Fruit fly (Drosophila melanogaster) whole organism, embryonic: ENCODE data around the gene Vti1a.

ENCODE experiments used
- Ada2b ChIP-seq: fragments of 200-800 bp; sonication (Bioruptor generic); IDR thresholded peaks from 2 replicates; pipeline ENCODE4 v1.3.6; 2022; ENCODE audit warnings: missing biosample characterization, missing genetic modification characterization
- Aef1 ChIP-seq: fragments of 200-800 bp; sonication (Bioruptor generic); IDR thresholded peaks from 3 replicates; pipeline ENCODE4 v1.3.6; 2022; ENCODE audit warnings: missing biosample characterization, missing genetic modification characterization
- Asciz ChIP-seq: fragments of 200-800 bp; sonication (Bioruptor generic); optimal IDR thresholded peaks from 2 replicates; lab custom pipeline; 2017; ENCODE audit warnings: missing biosample characterization, mild to moderate bottlenecking, missing genetic modification characterization, missing genetic modification reagents
- Awh ChIP-seq: fragments of 200-800 bp; sonication (Bioruptor generic); IDR thresholded peaks from 2 replicates; pipeline ENCODE4, ENCODE4 v1.3.6; 2022; ENCODE audit warnings: missing biosample characterization, missing genetic modification characterization
- BtbVII ChIP-seq: fragments of 200-800 bp; sonication (Bioruptor generic); optimal IDR thresholded peaks from 3 replicates; lab custom pipeline; 2017; ENCODE audit warnings: missing biosample characterization, mild to moderate bottlenecking, missing genetic modification characterization
- CG10366 ChIP-seq: fragments of 200-800 bp; sonication (Bioruptor generic); IDR thresholded peaks from 2 replicates; pipeline ENCODE4 v1.3.6; 2022; ENCODE audit warnings: missing biosample characterization, missing genetic modification characterization
- CG11695 ChIP-seq: fragments of 200-800 bp; sonication (Bioruptor generic); IDR thresholded peaks from 3 replicates; pipeline ENCODE4 v1.3.6; 2022; ENCODE audit warnings: missing biosample characterization, missing genetic modification characterization
- CG13296 ChIP-seq: fragments of 200-800 bp; sonication (Bioruptor generic); optimal IDR thresholded peaks from 3 replicates; lab custom pipeline; 2018; ENCODE audit warnings: missing biosample characterization, mild to moderate bottlenecking, missing genetic modification characterization
- CG14050 ChIP-seq: fragments of 200-800 bp; sonication (Bioruptor generic); IDR thresholded peaks from 3 replicates; pipeline ENCODE4 v1.3.6; 2022; ENCODE audit warnings: missing biosample characterization, missing genetic modification characterization
- CG18619 ChIP-seq: fragments of 200-800 bp; sonication (Bioruptor generic); optimal IDR thresholded peaks from 3 replicates; lab custom pipeline; 2017; ENCODE audit warnings: missing biosample characterization, mild to moderate bottlenecking, missing genetic modification characterization
- CG2199 ChIP-seq: fragments of 200-800 bp; sonication (Bioruptor generic); IDR thresholded peaks from 3 replicates; pipeline ENCODE4 v1.3.6; 2022; ENCODE audit warnings: missing biosample characterization, missing genetic modification characterization
- CG2678 ChIP-seq: fragments of 200-800 bp; sonication (Bioruptor generic); optimal IDR thresholded peaks from 3 replicates; lab custom pipeline; 2019; ENCODE audit warnings: missing biosample characterization, mild to moderate bottlenecking, missing genetic modification characterization, moderate library complexity
- CG30403 ChIP-seq: fragments of 200-800 bp; sonication (Bioruptor generic); optimal IDR thresholded peaks from 3 replicates; lab custom pipeline; 2016; ENCODE audit warnings: missing biosample characterization, missing genetic modification characterization
- CG32532 ChIP-seq: fragments of 200-800 bp; sonication (Bioruptor generic); IDR thresholded peaks from 2 replicates; pipeline ENCODE4 v1.3.6; 2022; ENCODE audit warnings: missing biosample characterization, missing genetic modification characterization
- CG3847 ChIP-seq: fragments of 200-800 bp; sonication (Bioruptor generic); IDR thresholded peaks from 2 replicates; pipeline ENCODE4 v1.3.6; 2022; ENCODE audit warnings: missing biosample characterization, missing genetic modification characterization
- CG4730 ChIP-seq: fragments of 200-800 bp; sonication (Bioruptor generic); IDR thresholded peaks from 2 replicates; pipeline ENCODE4 v1.3.6; 2022; ENCODE audit warnings: missing biosample characterization, missing genetic modification characterization
- CG5245 ChIP-seq: fragments of 200-800 bp; sonication (Bioruptor generic); optimal IDR thresholded peaks from 3 replicates; lab custom pipeline; 2016; ENCODE audit warnings: missing biosample characterization, missing genetic modification characterization
- CG5953 ChIP-seq: fragments of 200-800 bp; sonication (Bioruptor generic); IDR thresholded peaks from 2 replicates; pipeline ENCODE4 v1.3.6; 2022; ENCODE audit warnings: missing biosample characterization, missing genetic modification characterization
- CG6654 ChIP-seq: fragments of 200-800 bp; sonication (Bioruptor generic); optimal IDR thresholded peaks from 2 replicates; lab custom pipeline; 2017; ENCODE audit warnings: missing biosample characterization, mild to moderate bottlenecking, missing genetic modification characterization
- CG6689 ChIP-seq: fragments of 200-800 bp; sonication (Bioruptor generic); IDR thresholded peaks from 2 replicates; pipeline ENCODE4 v1.3.6; 2022; ENCODE audit warnings: missing biosample characterization, missing genetic modification characterization
- CG9817 ChIP-seq: fragments of 200-800 bp; sonication (Bioruptor generic); optimal IDR thresholded peaks from 2 replicates; lab custom pipeline; 2018; ENCODE audit warnings: missing biosample characterization, mild to moderate bottlenecking, missing genetic modification characterization, moderate library complexity
- CHES-1-like ChIP-seq: fragments of 200-800 bp; sonication (Bioruptor generic); optimal IDR thresholded peaks from 2 replicates; lab custom pipeline; 2016; ENCODE audit warnings: missing biosample characterization, missing genetic modification characterization
- Dad ChIP-seq: fragments of 200-800 bp; sonication (Bioruptor generic); optimal IDR thresholded peaks from 3 replicates; lab custom pipeline; 2016; ENCODE audit warnings: missing biosample characterization, missing genetic modification characterization
- ERR ChIP-seq: fragments of 200-800 bp; sonication (Bioruptor generic); optimal IDR thresholded peaks from 2 replicates; lab custom pipeline; 2016; ENCODE audit warnings: missing biosample characterization, missing genetic modification characterization
- HLHmδ ChIP-seq: fragments of 200-800 bp; sonication (Bioruptor generic); optimal IDR thresholded peaks from 2 replicates; lab custom pipeline; 2018; ENCODE audit warnings: missing biosample characterization, mild to moderate bottlenecking, missing genetic modification characterization, moderate library complexity
- Hr51 ChIP-seq, 2 experiments: fragments of 200-800 bp; sonication (Bioruptor generic); optimal IDR thresholded peaks; 2 replicates in 1 of 2; 3 replicates in 1 of 2; lab custom pipeline; 2016 to 2018; ENCODE audit warnings: missing biosample characterization in 2 of 2, missing genetic modification characterization in 2 of 2, mild to moderate bottlenecking in 1 of 2, moderate library complexity in 1 of 2
- Kr ChIP-seq: fragments of 200-800 bp; sonication (Bioruptor generic); optimal IDR thresholded peaks from 2 replicates; lab custom pipeline; 2017; ENCODE audit warnings: missing biosample characterization, mild to moderate bottlenecking, missing genetic modification characterization
- MESR4 ChIP-seq: fragments of 200-800 bp; sonication (Bioruptor generic); optimal IDR thresholded peaks from 2 replicates; lab custom pipeline; 2018; ENCODE audit warnings: missing biosample characterization, mild to moderate bottlenecking, missing genetic modification characterization, moderate library complexity
- Rx ChIP-seq: fragments of 200-800 bp; sonication (Bioruptor generic); IDR thresholded peaks from 2 replicates; pipeline ENCODE4 v1.3.6; 2022; ENCODE audit warnings: missing biosample characterization, missing genetic modification characterization
- Side ChIP-seq: fragments of 200-800 bp; sonication (Bioruptor generic); optimal IDR thresholded peaks from 2 replicates; lab custom pipeline; 2016; ENCODE audit warnings: missing biosample characterization, missing genetic modification characterization
- cas ChIP-seq: fragments of 200-800 bp; sonication (Bioruptor generic); IDR thresholded peaks from 2 replicates; pipeline ENCODE4 v1.3.6; 2022; ENCODE audit warnings: missing biosample characterization, missing genetic modification characterization
- chinmo ChIP-seq: fragments of 200-800 bp; sonication (Bioruptor generic); IDR thresholded peaks from 4 replicates; pipeline ENCODE4 v1.3.6; 2022; ENCODE audit warnings: missing biosample characterization, missing genetic modification characterization; ENCODE audit not compliant: partially characterized antibody
- chm ChIP-seq: fragments of 200-800 bp; sonication (Bioruptor generic); IDR thresholded peaks from 2 replicates; pipeline ENCODE4 v1.3.6; 2022; ENCODE audit warnings: missing biosample characterization, missing genetic modification characterization
- dan ChIP-seq: fragments of 200-800 bp; sonication (Bioruptor generic); IDR thresholded peaks from 2 replicates; pipeline ENCODE4 v1.3.6; 2022; ENCODE audit warnings: missing biosample characterization, missing genetic modification characterization
- dpn ChIP-seq, 2 experiments: fragments of 200-800 bp; sonication (Bioruptor generic); optimal IDR thresholded peaks; 3 replicates each; lab custom pipeline; 2016; ENCODE audit warnings: missing biosample characterization in 2 of 2, missing genetic modification characterization in 2 of 2
- dysf ChIP-seq: fragments of 200-800 bp; sonication (Bioruptor generic); IDR thresholded peaks from 3 replicates; pipeline ENCODE4 v1.3.6; 2022; ENCODE audit warnings: missing biosample characterization, missing genetic modification characterization
- gsb ChIP-seq: fragments of 200-800 bp; sonication (Bioruptor generic); IDR thresholded peaks from 2 replicates; pipeline ENCODE4 v1.3.6; 2022; ENCODE audit warnings: missing biosample characterization, missing genetic modification characterization
- mld ChIP-seq: fragments of 200-800 bp; sonication (Bioruptor generic); IDR thresholded peaks from 3 replicates; pipeline ENCODE4 v1.3.6; 2022; ENCODE audit warnings: missing biosample characterization, missing genetic modification characterization; ENCODE audit not compliant: partially characterized antibody
- otp ChIP-seq: fragments of 200-800 bp; sonication (Bioruptor generic); IDR thresholded peaks from 3 replicates; pipeline ENCODE4, ENCODE4 v1.3.6; 2022; ENCODE audit warnings: missing biosample characterization, missing genetic modification characterization
- pan ChIP-seq, 4 experiments: fragments of >200 bp in 3 of 4; fragments of 200-800 bp in 1 of 4; sonication (Bioruptor generic) in 1 of 4; optimal IDR thresholded peaks in 3 of 4; IDR thresholded peaks in 1 of 4; 2 replicates each; pipeline versions ENCODE4 v1.3.6 to Lab custom; 2017 to 2022; ENCODE audit warnings: missing biosample characterization in 2 of 4, missing genetic modification characterization in 2 of 4, mixed read lengths in 1 of 4
- rib ChIP-seq: fragments of 200-800 bp; sonication (Bioruptor generic); IDR thresholded peaks from 2 replicates; pipeline ENCODE4 v1.3.6; 2022; ENCODE audit warnings: missing biosample characterization, missing genetic modification characterization
- salm ChIP-seq: fragments of 200-800 bp; sonication (Bioruptor generic); optimal IDR thresholded peaks from 2 replicates; lab custom pipeline; 2018; ENCODE audit warnings: missing biosample characterization, mild to moderate bottlenecking, missing genetic modification characterization
- scrt ChIP-seq: fragments of 200-800 bp; sonication (Bioruptor generic); optimal IDR thresholded peaks from 2 replicates; lab custom pipeline; 2018; ENCODE audit warnings: missing biosample characterization, mild to moderate bottlenecking, missing genetic modification characterization, moderate library complexity
- sens-2 ChIP-seq: fragments of 200-800 bp; sonication (Bioruptor generic); IDR thresholded peaks from 2 replicates; pipeline ENCODE4 v1.3.6; 2022; ENCODE audit warnings: missing biosample characterization, missing genetic modification characterization
- sim ChIP-seq: fragments of 200-800 bp; sonication (Bioruptor generic); IDR thresholded peaks from 2 replicates; pipeline ENCODE4 v1.3.6; 2022; ENCODE audit warnings: missing biosample characterization, missing genetic modification characterization
- so ChIP-seq: fragments of 200-800 bp; sonication (Bioruptor generic); IDR thresholded peaks from 3 replicates; pipeline ENCODE4 v1.3.6; 2022; ENCODE audit warnings: missing biosample characterization, missing genetic modification characterization
- sqz ChIP-seq: fragments of 200-800 bp; sonication (Bioruptor generic); optimal IDR thresholded peaks from 3 replicates; lab custom pipeline; 2018; ENCODE audit warnings: missing biosample characterization, mild to moderate bottlenecking, missing genetic modification characterization
- stwl ChIP-seq: fragments of 200-800 bp; sonication (Bioruptor generic); optimal IDR thresholded peaks from 3 replicates; lab custom pipeline; 2018; ENCODE audit warnings: missing biosample characterization, mild to moderate bottlenecking, missing genetic modification characterization, moderate library complexity
- toy ChIP-seq: fragments of 200-800 bp; sonication (Bioruptor generic); IDR thresholded peaks from 2 replicates; pipeline ENCODE4 v1.3.6; 2022; ENCODE audit warnings: missing biosample characterization, missing genetic modification characterization
- unc-4 ChIP-seq: fragments of 200-800 bp; sonication (Bioruptor generic); IDR thresholded peaks from 2 replicates; pipeline ENCODE4 v1.3.6; 2022; ENCODE audit warnings: missing biosample characterization, missing genetic modification characterization; ENCODE audit not compliant: partially characterized antibody
- unpg ChIP-seq: fragments of 200-800 bp; sonication (Bioruptor generic); optimal IDR thresholded peaks from 3 replicates; lab custom pipeline; 2018; ENCODE audit warnings: missing biosample characterization, mild to moderate bottlenecking, missing genetic modification characterization, moderate library complexity

Vti1a gene

DNA sequence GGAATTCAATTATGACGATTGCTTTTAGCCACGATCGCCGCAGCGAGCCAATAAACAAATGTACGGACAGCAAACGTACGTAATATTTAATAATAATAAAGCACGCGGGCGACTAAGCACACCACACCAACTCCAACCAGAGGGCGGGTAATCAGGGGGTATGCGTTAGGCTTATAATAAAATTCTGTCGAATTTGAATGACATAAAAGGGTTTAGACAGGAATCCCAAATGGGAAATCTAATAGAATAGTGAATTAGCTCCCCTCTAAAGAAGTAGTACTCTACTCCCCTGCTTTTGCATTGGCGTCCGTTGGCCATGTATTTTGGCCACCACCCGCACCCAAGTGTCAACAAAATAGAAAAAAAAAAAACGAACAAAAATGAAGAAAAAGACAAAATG is 29.7 kb upstream of the Vti1a start (continued):
- TF ChIP-seq pan (optimal IDR thresholded peaks at IDR 0.05; lab: Kevin White, UChicago) (no peak), pan (GFP tag; optimal IDR thresholded peaks at IDR 0.05 in 1 of 2, IDR thresholded peaks at IDR 0.05 in 1 of 2) (peak in 1 of 2 experiments; percentile 68), rib (GFP tag; lab: Robert Waterston, UW) (no peak), CG14050 (peak; percentile 26; the same call in 1 of the 3 replicates), unpg (GFP tag; lab: Kevin White, UChicago) (peak; percentile 13), CG5245 (GFP tag; lab: Kevin White, UChicago) (no peak), mld (GFP tag; lab: Robert Waterston, UW) (no peak), dan (GFP tag; lab: Robert Waterston, UW) (no peak), CG4730 (peak; percentile 43; the same call in 1 of the 2 replicates), toy (GFP tag; lab: Robert Waterston, UW) (no peak), CG9817 (peak; percentile 17), Asciz (GFP tag; lab: Kevin White, UChicago) (no peak), CG6689 (GFP tag; lab: Robert Waterston, UW) (0 out of 2 replicates have a peak, but pooled peaks have one; percentile 33), Hr51 (GFP tag; optimal IDR thresholded peaks at IDR 0.05; lab: Kevin White, UChicago) (peak in 1 of 2 experiments; percentile 28), chm (peak; percentile 60), otp (GFP tag; lab: Robert Waterston, UW) (no peak), chinmo (GFP tag; lab: Robert Waterston, UW) (no peak), Ada2b (GFP tag; lab: Robert Waterston, UW) (peak; percentile 50), gsb (GFP tag; lab: Robert Waterston, UW) (no peak), CG6654 (GFP tag; lab: Kevin White, UChicago) (no peak), Dad (GFP tag; lab: Kevin White, UChicago) (no peak), CG11695 (GFP tag; lab: Robert Waterston, UW) (no peak), Side (GFP tag; lab: Kevin White, UChicago) (no peak), CHES-1-like (no peak), ERR (GFP tag; lab: Kevin White, UChicago) (no peak), scrt (peak; percentile 4), sqz (GFP tag; lab: Kevin White, UChicago) (peak; percentile 24), Awh (GFP tag; lab: Robert Waterston, UW) (peak; percentile 33; the same call in 1 of the 2 replicates), sens-2 (GFP tag; lab: Robert Waterston, UW) (0 out of 2 replicates have a peak, but pooled peaks have one; percentile 13), CG2678 (peak; percentile 30), CG30403 (GFP tag; lab: Kevin White, UChicago) (no peak), so (0 out of 3 replicates have a peak, but pooled peaks have one; percentile 24), Kr (GFP tag; lab: Kevin White, UChicago) (no peak), stwl (tag; lab: Kevin White, UChicago) (no peak), HLHmδ (GFP tag; lab: Kevin White, UChicago) (no peak), CG18619 (GFP tag; lab: Kevin White, UChicago) (no peak), CG13296 (GFP tag; lab: Kevin White, UChicago) (no peak), dysf (GFP tag; lab: Robert Waterston, UW) (peak; percentile 62; the same call in 2 of the 3 replicates), Rx (GFP tag; lab: Robert Waterston, UW) (peak; percentile 61), BtbVII (GFP tag; lab: Kevin White, UChicago) (no peak), cas (GFP tag; lab: Robert Waterston, UW) (no peak), CG3847 (GFP tag; lab: Robert Waterston, UW) (peak; percentile 34; the same call in 1 of the 2 replicates), CG32532 (GFP tag; lab: Robert Waterston, UW) (0 out of 2 replicates have a peak, but pooled peaks have one; percentile 48), unc-4 (GFP tag; lab: Robert Waterston, UW) (no peak), dpn (GFP tag; optimal IDR thresholded peaks at IDR 0.05; lab: Kevin White, UChicago) (no peak), CG2199 (GFP tag; lab: Robert Waterston, UW) (0 out of 3 replicates have a peak, but pooled peaks have one; percentile 34), sim (no peak), salm (tag; lab: Kevin White, UChicago) (no peak), CG10366 (GFP tag; lab: Robert Waterston, UW) (peak; percentile 55), MESR4 (GFP tag; lab: Kevin White, UChicago) (no peak), CG5953 (GFP tag; lab: Robert Waterston, UW) (no peak), Aef1 (peak; percentile 50)
